Worm (Caenorhabditis elegans) whole organism, L1 larva: ENCODE results near the gene dsc-1.

ENCODE experiments used
- C04F5.9 ChIP-seq: sonication (generic microtip); optimal IDR thresholded peaks from 2 replicates; lab custom pipeline; 2016; ENCODE audit warnings: missing genetic modification characterization, missing compliant biosample characterization
- aha-1 ChIP-seq: fragments of 150-350 bp; optimal IDR thresholded peaks from 2 replicates; lab custom pipeline; 2014; ENCODE audit warnings: missing biosample characterization, missing genetic modification characterization
- aly-2 ChIP-seq: fragments of 150-350 bp; optimal IDR thresholded peaks from 2 replicates; lab custom pipeline; 2014; ENCODE audit warnings: missing biosample characterization, missing genetic modification characterization
- efl-1 ChIP-seq, 4 experiments: fragments of 150-350 bp; optimal IDR thresholded peaks in 3 of 4; peaks in 1 of 4; 1 replicate in 1 of 4; 2 replicates in 3 of 4; lab custom pipeline; 2014; ENCODE audit warnings: missing biosample characterization in 2 of 4, missing genetic modification characterization in 2 of 4, missing genetic modification reagents in 2 of 4
- ets-5 ChIP-seq: fragments of 200-800 bp; sonication (Bioruptor generic); IDR thresholded peaks from 2 replicates; pipeline ENCODE4 v1.3.6; 2022; ENCODE audit warnings: missing genetic modification characterization, missing compliant biosample characterization
- mab-9 ChIP-seq: fragments of 200-800 bp; sonication (Bioruptor generic); IDR thresholded peaks from 2 replicates; pipeline ENCODE4 v1.3.6; 2022; ENCODE audit warnings: missing genetic modification reagents, missing genetic modification characterization, missing compliant biosample characterization

ce11 chrX:15072877-15073276, 38.2 kb upstream of the dsc-1 start:
- TF ChIP-seq aly-2 (tag; lab: Kevin White, UChicago) (no peak), ets-5 (GFP tag; lab: Robert Waterston, UW) (no peak), mab-9 (GFP tag; lab: Robert Waterston, UW) (no peak), efl-1 (optimal IDR thresholded peaks at IDR 0.05; lab: Kevin White, UChicago) (no peak), efl-1 (GFP tag; optimal IDR thresholded peaks at IDR 0.05 in 1 of 2; lab: Kevin White, UChicago) (peak in 1 of 2 experiments; percentile 58), C04F5.9 (tag; lab: Kevin White, UChicago) (no peak), aha-1 (tag; lab: Kevin White, UChicago) (no peak)
